Fruit fly (Drosophila melanogaster) whole organism, prepupa: Measurements from ENCODE around the gene CG42299.

Source experiments
- Blimp-1 ChIP-seq: fragments of 200-800 bp; sonication (Bioruptor generic); optimal IDR thresholded peaks from 3 replicates; lab custom pipeline; 2017; ENCODE audit warnings: missing biosample characterization, missing genetic modification characterization, mild to moderate bottlenecking, moderate library complexity, missing genetic modification reagents
- CG10631 ChIP-seq: fragments of 200-800 bp; sonication (Bioruptor generic); optimal IDR thresholded peaks from 2 replicates; lab custom pipeline; 2016; ENCODE audit warnings: missing biosample characterization, missing genetic modification characterization
- CG10669 ChIP-seq: fragments of 200-800 bp; sonication (Bioruptor generic); optimal IDR thresholded peaks from 3 replicates; lab custom pipeline; 2018; ENCODE audit warnings: missing biosample characterization, mild to moderate bottlenecking, missing genetic modification characterization, moderate library complexity
- CG11294 ChIP-seq: fragments of 200-800 bp; sonication (Bioruptor generic); IDR thresholded peaks from 2 replicates; pipeline ENCODE4 v1.3.6; 2022; ENCODE audit warnings: missing biosample characterization, missing genetic modification characterization
- CG11762 ChIP-seq: fragments of 200-800 bp; sonication (Bioruptor generic); optimal IDR thresholded peaks from 3 replicates; lab custom pipeline; 2016; ENCODE audit warnings: missing biosample characterization, missing genetic modification characterization; ENCODE audit not compliant: insufficient read depth
- CG15336 ChIP-seq: fragments of 200-800 bp; sonication (Bioruptor generic); IDR thresholded peaks from 2 replicates; pipeline ENCODE4 v1.3.6; 2022; ENCODE audit warnings: missing biosample characterization, missing genetic modification characterization
- CG1621 ChIP-seq: fragments of 200-800 bp; sonication (Bioruptor generic); optimal IDR thresholded peaks from 3 replicates; lab custom pipeline; 2018; ENCODE audit warnings: missing biosample characterization, mild to moderate bottlenecking, missing genetic modification characterization
- CG16779 ChIP-seq: fragments of 200-800 bp; sonication (Bioruptor generic); optimal IDR thresholded peaks from 3 replicates; lab custom pipeline; 2017; ENCODE audit warnings: missing biosample characterization, mild to moderate bottlenecking, missing genetic modification characterization
- CG3032 ChIP-seq: fragments of 200-800 bp; optimal IDR thresholded peaks from 2 replicates; lab custom pipeline; 2019; ENCODE audit warnings: missing biosample characterization, mild to moderate bottlenecking, missing genetic modification characterization, moderate library complexity
- CG31627 ChIP-seq: fragments of 200-800 bp; sonication (Bioruptor generic); optimal IDR thresholded peaks from 3 replicates; lab custom pipeline; 2016; ENCODE audit warnings: missing biosample characterization, missing genetic modification characterization
- CG34406 ChIP-seq: fragments of 200-800 bp; sonication (Bioruptor generic); optimal IDR thresholded peaks from 3 replicates; lab custom pipeline; 2016; ENCODE audit warnings: missing biosample characterization, missing genetic modification characterization
- CG3919 ChIP-seq: fragments of 200-800 bp; sonication (Bioruptor generic); optimal IDR thresholded peaks from 3 replicates; lab custom pipeline; 2016; ENCODE audit warnings: missing biosample characterization, missing genetic modification characterization
- CG4318 ChIP-seq: fragments of 200-800 bp; sonication (Bioruptor generic); optimal IDR thresholded peaks from 3 replicates; lab custom pipeline; 2017; ENCODE audit warnings: missing biosample characterization, mild to moderate bottlenecking, missing genetic modification characterization
- CG6276 ChIP-seq: fragments of 200-800 bp; sonication (Bioruptor generic); optimal IDR thresholded peaks from 2 replicates; lab custom pipeline; 2017; ENCODE audit warnings: missing biosample characterization, mild to moderate bottlenecking, missing genetic modification characterization
- CG6792 ChIP-seq: fragments of 200-800 bp; sonication (Bioruptor generic); optimal IDR thresholded peaks from 3 replicates; lab custom pipeline; 2016; ENCODE audit warnings: missing biosample characterization, missing genetic modification characterization
- CG6808 ChIP-seq: fragments of 200-800 bp; sonication (Bioruptor generic); optimal IDR thresholded peaks from 3 replicates; lab custom pipeline; 2017; ENCODE audit warnings: missing biosample characterization, missing genetic modification characterization, mild to moderate bottlenecking, moderate library complexity, missing genetic modification reagents
- CG6854 ChIP-seq: fragments of 200-800 bp; sonication (Bioruptor generic); optimal IDR thresholded peaks from 2 replicates; lab custom pipeline; 2017; ENCODE audit warnings: missing biosample characterization, mild to moderate bottlenecking, missing genetic modification characterization
- CG7368 ChIP-seq: fragments of 200-800 bp; sonication (Bioruptor generic); optimal IDR thresholded peaks from 3 replicates; lab custom pipeline; 2016; ENCODE audit warnings: missing biosample characterization, missing genetic modification characterization
- CG8119 ChIP-seq: fragments of 200-800 bp; sonication (Bioruptor generic); IDR thresholded peaks from 3 replicates; pipeline ENCODE4 v1.3.6; 2022; ENCODE audit warnings: missing biosample characterization, missing genetic modification characterization
- CG8632 ChIP-seq: fragments of 200-800 bp; sonication (Bioruptor generic); optimal IDR thresholded peaks from 3 replicates; lab custom pipeline; 2016; ENCODE audit warnings: missing biosample characterization, missing genetic modification characterization
- CG9139 ChIP-seq: fragments of 200-800 bp; sonication (Bioruptor generic); optimal IDR thresholded peaks from 3 replicates; lab custom pipeline; 2017; ENCODE audit warnings: missing biosample characterization, mild to moderate bottlenecking, missing genetic modification characterization
- Ets21C ChIP-seq: fragments of 200-800 bp; sonication (Bioruptor generic); optimal IDR thresholded peaks from 3 replicates; lab custom pipeline; 2016; ENCODE audit warnings: missing biosample characterization, missing genetic modification characterization
- Ets96B ChIP-seq: fragments of 200-800 bp; optimal IDR thresholded peaks from 2 replicates; lab custom pipeline; 2019; ENCODE audit warnings: missing biosample characterization, mild to moderate bottlenecking, missing genetic modification characterization, moderate library complexity
- Gug ChIP-seq: fragments of 200-800 bp; sonication (Bioruptor generic); IDR thresholded peaks from 2 replicates; pipeline ENCODE4 v1.3.6; 2022; ENCODE audit warnings: missing biosample characterization, missing genetic modification characterization
- Hr38 ChIP-seq: sonication (Bioruptor generic); optimal IDR thresholded peaks from 2 replicates; lab custom pipeline; 2016; ENCODE audit warnings: missing biosample characterization, missing genetic modification characterization
- Hr39 ChIP-seq: fragments of 200-800 bp; sonication (Bioruptor generic); optimal IDR thresholded peaks from 2 replicates; lab custom pipeline; 2016; ENCODE audit warnings: missing biosample characterization, missing genetic modification characterization
- Hr4 ChIP-seq: fragments of 200-800 bp; sonication (Bioruptor generic); optimal IDR thresholded peaks from 3 replicates; lab custom pipeline; 2016; ENCODE audit warnings: missing biosample characterization, missing genetic modification characterization
- Lpt ChIP-seq: fragments of 200-800 bp; sonication (Bioruptor generic); optimal IDR thresholded peaks from 3 replicates; lab custom pipeline; 2016; ENCODE audit warnings: missing biosample characterization, missing genetic modification characterization
- Met ChIP-seq: fragments of 200-800 bp; sonication (Bioruptor generic); optimal IDR thresholded peaks from 3 replicates; lab custom pipeline; 2016; ENCODE audit warnings: missing biosample characterization, missing genetic modification characterization
- OdsH ChIP-seq: fragments of 200-800 bp; sonication (Bioruptor generic); optimal IDR thresholded peaks from 3 replicates; lab custom pipeline; 2016; ENCODE audit warnings: missing biosample characterization, missing genetic modification characterization
- Sox14 ChIP-seq: fragments of 200-800 bp; sonication (Bioruptor generic); optimal IDR thresholded peaks from 3 replicates; lab custom pipeline; 2016; ENCODE audit warnings: missing biosample characterization, missing genetic modification characterization
- Sox15 ChIP-seq: fragments of 200-800 bp; sonication (Bioruptor generic); optimal IDR thresholded peaks from 3 replicates; lab custom pipeline; 2016; ENCODE audit warnings: missing biosample characterization, missing genetic modification characterization
- acj6 ChIP-seq: fragments of 200-800 bp; sonication (Bioruptor generic); optimal IDR thresholded peaks from 3 replicates; lab custom pipeline; 2016; ENCODE audit warnings: missing biosample characterization, missing genetic modification characterization
- cyc ChIP-seq: fragments of 200-800 bp; sonication (Bioruptor generic); optimal IDR thresholded peaks from 3 replicates; lab custom pipeline; 2016; ENCODE audit warnings: missing biosample characterization, missing genetic modification characterization
- dsx ChIP-seq: fragments of 200-800 bp; optimal IDR thresholded peaks from 3 replicates; lab custom pipeline; 2019; ENCODE audit warnings: missing biosample characterization, mild to moderate bottlenecking, missing genetic modification characterization, moderate library complexity; ENCODE audit not compliant: poor library complexity, severe bottlenecking
- eg ChIP-seq: fragments of 200-800 bp; sonication (Bioruptor generic); IDR thresholded peaks from 3 replicates; pipeline ENCODE4 v1.3.6; 2022; ENCODE audit warnings: missing biosample characterization, missing genetic modification characterization
- esn ChIP-seq: fragments of 200-800 bp; sonication (Bioruptor generic); optimal IDR thresholded peaks from 2 replicates; lab custom pipeline; 2016; ENCODE audit warnings: missing biosample characterization, mild to moderate bottlenecking, missing genetic modification characterization, moderate library complexity
- fd59A ChIP-seq: fragments of 200-800 bp; sonication (Bioruptor generic); optimal IDR thresholded peaks from 2 replicates; lab custom pipeline; 2017; ENCODE audit warnings: missing biosample characterization, mild to moderate bottlenecking, missing genetic modification characterization, missing genetic modification reagents
- fd85E ChIP-seq: fragments of 200-800 bp; sonication (Bioruptor generic); optimal IDR thresholded peaks from 3 replicates; lab custom pipeline; 2016; ENCODE audit warnings: missing biosample characterization, missing genetic modification characterization
- fkh ChIP-seq: fragments of 200-800 bp; sonication (Bioruptor generic); optimal IDR thresholded peaks from 3 replicates; lab custom pipeline; 2017; ENCODE audit warnings: missing biosample characterization, mild to moderate bottlenecking, missing genetic modification characterization, moderate library complexity
- lz ChIP-seq: fragments of 200-800 bp; sonication (Bioruptor generic); optimal IDR thresholded peaks from 3 replicates; lab custom pipeline; 2016; ENCODE audit warnings: missing biosample characterization, missing genetic modification characterization
- net ChIP-seq: fragments of 200-800 bp; sonication (Bioruptor generic); optimal IDR thresholded peaks from 3 replicates; lab custom pipeline; 2016; ENCODE audit warnings: missing biosample characterization, missing genetic modification characterization
- salr ChIP-seq, 2 experiments: fragments of 200-800 bp; sonication (Bioruptor generic); optimal IDR thresholded peaks; 3 replicates each; lab custom pipeline; 2016 to 2018; ENCODE audit warnings: missing biosample characterization in 2 of 2, missing genetic modification characterization in 2 of 2, mild to moderate bottlenecking in 1 of 2
- spab ChIP-seq: fragments of 200-800 bp; sonication (Bioruptor generic); optimal IDR thresholded peaks from 2 replicates; lab custom pipeline; 2017; ENCODE audit warnings: missing biosample characterization, mild to moderate bottlenecking, missing genetic modification characterization, missing genetic modification reagents
- ss ChIP-seq, 2 experiments: fragments of 200-800 bp; sonication (Bioruptor generic); optimal IDR thresholded peaks; 2 replicates in 1 of 2; 3 replicates in 1 of 2; lab custom pipeline; 2017 to 2018; ENCODE audit warnings: mild to moderate bottlenecking in 2 of 2, missing biosample characterization in 2 of 2, missing genetic modification characterization in 2 of 2, moderate library complexity in 1 of 2
- svp ChIP-seq: fragments of 200-800 bp; sonication (Bioruptor generic); peaks from one replicate; lab custom pipeline; 2016; ENCODE audit warnings: missing biosample characterization, missing genetic modification characterization
- topi ChIP-seq: fragments of 200-800 bp; sonication (Bioruptor generic); optimal IDR thresholded peaks from 3 replicates; lab custom pipeline; 2016; ENCODE audit warnings: missing biosample characterization, missing genetic modification characterization

Gene CG42299

dm6 chrX:15615426-15615825 lies 39.9 kb upstream of the CG42299 start (continued):
- TF ChIP-seq CG34406 (GFP tag; lab: Kevin White, UChicago) (peak; percentile 42), CG1621 (no peak), CG4318 (GFP tag; lab: Kevin White, UChicago) (peak; percentile 31), dsx (no peak), Ets96B (peak; percentile 47), acj6 (peak; percentile 49), Hr39 (GFP tag; lab: Kevin White, UChicago) (peak; percentile 60), Lpt (peak; percentile 61), Ets21C (GFP tag; lab: Kevin White, UChicago) (peak; percentile 37), spab (GFP tag; lab: Kevin White, UChicago) (no peak), CG16779 (tag; lab: Kevin White, UChicago) (no peak), Gug (GFP tag; lab: Robert Waterston, UW) (peak; percentile 77), cyc (peak; percentile 62), salr (GFP tag; optimal IDR thresholded peaks at IDR 0.05; lab: Kevin White, UChicago) (peak in 1 of 2 experiments; percentile 50), fd59A (GFP tag; lab: Kevin White, UChicago) (no peak), CG9139 (no peak), svp (GFP tag; lab: Kevin White, UChicago) (peak; percentile 66), CG15336 (peak; percentile 74), topi (peak; percentile 58), CG31627 (peak; percentile 69), CG6792 (GFP tag; lab: Kevin White, UChicago) (peak; percentile 3), CG11762 (GFP tag; lab: Kevin White, UChicago) (no peak), CG3032 (tag; lab: Kevin White, UChicago) (no peak), Sox14 (peak; percentile 45), Hr4 (peak; percentile 61), CG6276 (GFP tag; lab: Kevin White, UChicago) (peak; percentile 53)

DNA sequence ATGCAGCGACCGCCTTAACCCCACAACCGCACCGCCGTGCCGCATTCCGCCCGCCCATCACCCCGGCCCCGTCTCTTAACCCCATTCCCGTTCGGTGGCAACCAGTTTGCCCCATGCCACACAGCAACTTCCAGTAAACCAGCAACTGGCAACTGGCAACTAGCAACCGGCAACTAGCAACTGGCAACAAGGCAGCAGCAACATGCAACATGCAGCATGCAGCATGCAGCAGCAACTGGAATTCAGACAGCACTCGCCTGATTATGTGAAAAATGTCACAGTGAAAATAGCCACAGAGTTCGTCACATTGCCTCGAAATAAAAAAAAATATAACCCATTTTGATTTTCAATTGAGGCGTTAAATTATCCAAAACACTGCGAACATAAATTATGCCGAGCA lies 36.3 kb upstream of the CG42299 start:
- TF ChIP-seq CG8119 (0 out of 3 replicates have a peak, but pooled peaks have one; percentile 5), CG3919 (peak; percentile 64), CG15336 (peak; percentile 34; the same call in 1 of the 2 replicates), ss (GFP tag; optimal IDR thresholded peaks at IDR 0.05; lab: Kevin White, UChicago) (peak in 1 of 2 experiments; percentile 21), esn (GFP tag; lab: Kevin White, UChicago) (no peak)

- TF ChIP-seq CG8632, result peak; percentile 10
- peak; percentile 13 for TF ChIP-seq Ets96B
- TF ChIP-seq ss (GFP tag; optimal IDR thresholded peaks at IDR 0.05; lab: Kevin White, UChicago), result peak in 1 of 2 experiments; percentile 9
- no peak for TF ChIP-seq net (GFP tag; lab: Kevin White, UChicago)
- TF ChIP-seq CG15336, result peak; percentile 40; the same call in 1 of the 2 replicates
- TF ChIP-seq CG6808 (GFP tag; lab: Kevin White, UChicago), result peak; percentile 12
- TF ChIP-seq CG10669 (GFP tag; lab: Kevin White, UChicago), result peak; percentile 12
- TF ChIP-seq Sox15 (GFP tag; lab: Kevin White, UChicago), result no peak
- no peak for TF ChIP-seq dsx
- TF ChIP-seq esn (GFP tag; lab: Kevin White, UChicago), result peak; percentile 30
- TF ChIP-seq Lpt, result no peak
- no peak for TF ChIP-seq CG7368 (GFP tag; lab: Kevin White, UChicago)
- no peak for TF ChIP-seq fd85E (GFP tag; lab: Kevin White, UChicago)
- no peak for TF ChIP-seq CG16779 (tag; lab: Kevin White, UChicago)
- peak; percentile 39 for TF ChIP-seq Hr4
- no peak for TF ChIP-seq Blimp-1 (GFP tag; lab: Kevin White, UChicago)
- TF ChIP-seq Gug (GFP tag; lab: Robert Waterston, UW), result no peak
- TF ChIP-seq lz, result no peak
- peak; percentile 38 for TF ChIP-seq topi
- TF ChIP-seq eg, result peak; percentile 36; the same call in 1 of the 3 replicates
- no peak for TF ChIP-seq Hr38 (GFP tag; lab: Kevin White, UChicago)
- peak; percentile 19 for TF ChIP-seq CG10631 (GFP tag; lab: Kevin White, UChicago)
- TF ChIP-seq Sox14, result peak; percentile 41
- TF ChIP-seq fkh (GFP tag; lab: Kevin White, UChicago), result no peak
- peak; percentile 27 for TF ChIP-seq CG3919
- peak; percentile 16 for TF ChIP-seq OdsH (GFP tag; lab: Kevin White, UChicago)
- TF ChIP-seq Ets21C (GFP tag; lab: Kevin White, UChicago), result no peak
- peak; percentile 20 for TF ChIP-seq CG34406 (GFP tag; lab: Kevin White, UChicago)
- no peak for TF ChIP-seq CG11294 (GFP tag; lab: Robert Waterston, UW)
- TF ChIP-seq CG6854 (GFP tag; lab: Kevin White, UChicago), result no peak
- TF ChIP-seq Met (GFP tag; lab: Kevin White, UChicago), result peak; percentile 48
- peak; percentile 32 for TF ChIP-seq fd59A (GFP tag; lab: Kevin White, UChicago)
These were observed 35.5 kb upstream of the CG42299 start for dm6 chrX:15610957-15611356.
